Fruit fly (Drosophila melanogaster): ENCODE results near the gene Spn28B.

dm6 chr2L:7605300-7605699 lies 23.6 kb downstream of the Spn28B start, which contains the start of gene Cyp4d21:
- TF ChIP-seq CTCF (optimal IDR thresholded peaks at IDR 0.05): no peak
- TF ChIP-seq CG8478 (optimal IDR thresholded peaks at IDR 0.05): no peak

All from S2 (cell line).